Worm (Caenorhabditis elegans): ENCODE measurements around the gene ZK616.8.

DNA sequence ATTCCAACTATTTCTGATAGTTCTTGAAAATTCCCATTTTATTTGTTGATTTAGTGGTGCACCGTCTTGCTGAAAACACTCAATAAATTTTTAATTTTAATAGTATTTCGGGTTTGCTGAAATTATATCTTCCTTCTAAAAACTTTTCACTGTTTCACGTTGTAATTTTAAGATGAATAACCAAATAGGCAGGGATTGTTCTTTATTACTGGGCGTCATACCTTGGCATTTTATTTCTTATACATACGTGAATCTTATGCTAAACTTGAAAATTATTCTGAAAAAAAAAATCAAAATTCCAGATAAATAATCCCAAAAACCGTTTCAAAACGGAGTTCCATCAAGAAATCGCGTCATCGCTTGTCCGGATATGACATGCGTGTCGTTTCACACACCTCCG is 26.7 kb upstream of the ZK616.8 start, which contains the start of gene mgl-3:
- TF ChIP-seq ets-4 (GFP tag; optimal IDR thresholded peaks at IDR 0.05) = no peak
- TF ChIP-seq F23B12.7 (tag; optimal IDR thresholded peaks at IDR 0.05; ENCODE audit: insufficient read depth) = no peak
- no peak for TF ChIP-seq F10E7.11 (tag; optimal IDR thresholded peaks at IDR 0.05)
- TF ChIP-seq nhr-179 (tag; optimal IDR thresholded peaks at IDR 0.05) = no peak
- TF ChIP-seq unc-62 (GFP tag; optimal IDR thresholded peaks at IDR 0.05) = no peak
- no peak for TF ChIP-seq tlf-1 (GFP tag; optimal IDR thresholded peaks at IDR 0.05)
- TF ChIP-seq hmg-1.2 (GFP tag; IDR thresholded peaks at IDR 0.05) = no peak
